Fruit fly (Drosophila melanogaster): ENCODE measurements around the gene Coprox.

Gene Coprox

DNA sequence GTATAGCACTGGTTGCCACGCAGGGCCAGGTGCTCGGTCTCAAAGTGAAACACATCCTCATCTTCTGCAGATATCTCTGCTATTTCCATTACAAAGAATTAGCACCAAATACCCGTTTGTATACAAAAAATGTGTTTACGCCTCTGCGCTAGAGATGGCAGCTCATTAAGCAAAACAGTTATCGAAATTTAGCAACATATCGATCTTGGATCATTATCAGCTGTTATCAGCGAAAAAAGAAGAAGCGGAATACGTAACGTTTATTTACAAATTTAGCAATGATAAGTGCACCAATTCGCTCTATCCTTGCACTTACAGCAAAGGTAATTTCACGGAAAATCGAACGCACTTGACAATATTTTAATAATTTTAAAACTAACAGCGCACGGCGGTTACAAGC, 4.1 kb upstream of the Coprox start, which contains the start of the genes Atac1 and Hmgcl:
Atac1 (minus strand) TSS at position 164 of the 400 bp plus-strand sequence.
Hmgcl (plus strand) TSS at position 213 of the 400 bp plus-strand sequence.
- TF ChIP-seq crp (GFP tag; optimal IDR thresholded peaks at IDR 0.05) (peak in 1 of 2 experiments; percentile 78), Sry-δ (GFP tag; optimal IDR thresholded peaks at IDR 0.05) (peak; percentile 76), CG8290 (GFP tag; optimal IDR thresholded peaks at IDR 0.05) (peak; percentile 63), CG8290 (tag; optimal IDR thresholded peaks at IDR 0.05) (no peak), zen2 (GFP tag; IDR thresholded peaks at IDR 0.05; ENCODE audit: partially characterized antibody) (peak; percentile 35; the same call in 1 of the 3 replicates), vvl (GFP tag; IDR thresholded peaks at IDR 0.05) (0 out of 2 replicates have a peak, but pooled peaks have one; percentile 32), Fer3 (tag; optimal IDR thresholded peaks at IDR 0.05) (no peak), chinmo (GFP tag; IDR thresholded peaks at IDR 0.05; ENCODE audit: partially characterized antibody) (0 out of 4 replicates have a peak, but pooled peaks have one; percentile 36), CG13287 (GFP tag; IDR thresholded peaks at IDR 0.05; ENCODE audit: partially characterized antibody) (peak; percentile 53), row (GFP tag; IDR thresholded peaks at IDR 0.05) (peak; percentile 9; the same call in 1 of the 3 replicates), unc-4 (GFP tag; IDR thresholded peaks at IDR 0.05; ENCODE audit: partially characterized antibody) (peak; percentile 46; the same call in 1 of the 2 replicates), Doc3 (GFP tag; IDR thresholded peaks at IDR 0.05; ENCODE audit: partially characterized antibody) (0 out of 3 replicates have a peak, but pooled peaks have one; percentile 18), HLH4C (GFP tag; IDR thresholded peaks at IDR 0.05; ENCODE audit: partially characterized antibody) (peak; percentile 18; the same call in 1 of the 3 replicates), CG7271 (tag; optimal IDR thresholded peaks at IDR 0.05) (no peak), YL-1 (GFP tag; optimal IDR thresholded peaks at IDR 0.05) (peak; percentile 3), amos (GFP tag; IDR thresholded peaks at IDR 0.05; ENCODE audit: partially characterized antibody) (peak; percentile 6; the same call in 1 of the 2 replicates), dm (GFP tag; optimal IDR thresholded peaks at IDR 0.05) (peak; percentile 17), CG34224 (GFP tag; IDR thresholded peaks at IDR 0.05; ENCODE audit: partially characterized antibody) (peak; percentile 23; the same call in 1 of the 3 replicates), Dll (GFP tag; IDR thresholded peaks at IDR 0.05; ENCODE audit: partially characterized antibody) (peak; percentile 68), MBD-R2 (GFP tag; IDR thresholded peaks at IDR 0.05) (peak; percentile 78), CG31224 (GFP tag; IDR thresholded peaks at IDR 0.05) (no peak), Oaz (GFP tag; IDR thresholded peaks at IDR 0.05) (no peak), CG12155 (GFP tag; optimal IDR thresholded peaks at IDR 0.05) (no peak), Dref (GFP tag; IDR thresholded peaks at IDR 0.05) (peak; percentile 65), CG13775 (GFP tag; optimal IDR thresholded peaks at IDR 0.05) (peak; percentile 92), CG17328 (GFP tag; IDR thresholded peaks at IDR 0.05) (no peak), CG4282 (GFP tag; optimal IDR thresholded peaks at IDR 0.05) (no peak), CG14710 (tag; optimal IDR thresholded peaks at IDR 0.05) (no peak), Scr (GFP tag; IDR thresholded peaks at IDR 0.05; ENCODE audit: partially characterized antibody) (0 out of 2 replicates have a peak, but pooled peaks have one; percentile 16), Pdp1 (GFP tag; optimal IDR thresholded peaks at IDR 0.05) (peak in 1 of 2 experiments; percentile 87), odd (GFP tag; optimal IDR thresholded peaks at IDR 0.05) (no peak), sens (GFP tag) (peak; percentile 5), CG2116 (GFP tag; optimal IDR thresholded peaks at IDR 0.05) (peak; percentile 14), pzg (GFP tag; optimal IDR thresholded peaks at IDR 0.05) (peak; percentile 19), MESR4 (GFP tag; optimal IDR thresholded peaks at IDR 0.05) (peak; percentile 42), BEAF-32 (GFP tag; optimal IDR thresholded peaks at IDR 0.05) (peak; percentile 35), HLH3B (GFP tag; IDR thresholded peaks at IDR 0.05) (no peak), HLHmδ (GFP tag; optimal IDR thresholded peaks at IDR 0.05) (no peak), CG17385 (GFP tag; optimal IDR thresholded peaks at IDR 0.05) (peak; percentile 89)

DNA sequence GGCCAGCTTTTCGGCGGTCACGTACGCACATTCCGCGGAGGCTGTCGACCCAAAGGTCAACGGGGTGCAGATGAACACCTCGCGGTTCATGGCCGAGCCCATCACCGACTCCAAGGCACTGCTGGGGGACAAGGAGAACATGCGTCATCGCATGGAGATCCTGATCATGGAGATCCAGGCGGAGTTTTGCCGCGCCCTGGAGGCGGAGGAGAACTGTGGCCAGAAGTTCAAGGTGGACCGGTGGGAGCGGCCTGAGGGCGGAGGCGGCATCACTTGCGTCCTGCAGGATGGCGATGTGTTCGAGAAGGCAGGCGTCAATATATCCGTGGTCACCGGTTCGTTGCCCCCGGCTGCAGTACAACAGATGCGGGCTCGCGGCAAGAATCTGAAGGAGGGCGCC, 411 bp downstream of the Coprox start:
- TF ChIP-seq Doc3 (GFP tag; IDR thresholded peaks at IDR 0.05; ENCODE audit: partially characterized antibody) = 0 out of 3 replicates have a peak, but pooled peaks have one; percentile 10
- no peak for TF ChIP-seq CG3163 (GFP tag; optimal IDR thresholded peaks at IDR 0.05)
- no peak for TF ChIP-seq zf30C (GFP tag; optimal IDR thresholded peaks at IDR 0.05)
- no peak for TF ChIP-seq mirr (GFP tag; optimal IDR thresholded peaks at IDR 0.05)
- TF ChIP-seq Lpt (GFP tag; optimal IDR thresholded peaks at IDR 0.05) = no peak
- no peak for TF ChIP-seq fu2 (GFP tag; optimal IDR thresholded peaks at IDR 0.05)
- TF ChIP-seq sens (GFP tag) = peak; percentile 1
- no peak for TF ChIP-seq hkb (optimal IDR thresholded peaks at IDR 0.05)
- TF ChIP-seq hkb (GFP tag; IDR thresholded peaks at IDR 0.05) = no peak
- no peak for TF ChIP-seq CG4404 (GFP tag; IDR thresholded peaks at IDR 0.05)
- TF ChIP-seq Ets65A (GFP tag) = peak; percentile 82
- no peak for TF ChIP-seq CG7987 (GFP tag; optimal IDR thresholded peaks at IDR 0.05)
- TF ChIP-seq gsb-n (tag; optimal IDR thresholded peaks at IDR 0.05) = no peak
- peak; percentile 18; the same call in 1 of the 2 replicates for TF ChIP-seq nerfin-2 (GFP tag; IDR thresholded peaks at IDR 0.05; ENCODE audit: partially characterized antibody)
